Worm (Caenorhabditis elegans): ENCODE measurements around the gene col-168.

col-168 gene

ce11 chrX:6292812-6293211 is 33.4 kb upstream of the col-168 start, which contains the start of gene mom-1:
mom-1 (plus strand) TSS chrX:6293112.
- TF ChIP-seq hlh-1 (tag; optimal IDR thresholded peaks at IDR 0.05): peak; percentile 57
- TF ChIP-seq nhr-2 (tag; optimal IDR thresholded peaks at IDR 0.05): peak; percentile 7
- TF ChIP-seq unc-39 (tag; optimal IDR thresholded peaks at IDR 0.05): no peak

ce11 chrX:6296402-6296844 is 29.8 kb upstream of the col-168 start:
- TF ChIP-seq bed-3 (GFP tag; optimal IDR thresholded peaks at IDR 0.05) (peak; percentile 42), ceh-39 (tag; optimal IDR thresholded peaks at IDR 0.05) (peak; percentile 91), lsy-2 (tag; optimal IDR thresholded peaks at IDR 0.05) (peak; percentile 88), flh-1 (GFP tag; optimal IDR thresholded peaks at IDR 0.05) (no peak), lin-13 (tag; optimal IDR thresholded peaks at IDR 0.05) (peak; percentile 86), ztf-11 (tag; optimal IDR thresholded peaks at IDR 0.05) (peak; percentile 95), lin-32 (GFP tag; optimal IDR thresholded peaks at IDR 0.05) (peak; percentile 44), ceh-43 (GFP tag; optimal IDR thresholded peaks at IDR 0.05) (peak; percentile 74), zip-8 (tag; optimal IDR thresholded peaks at IDR 0.05) (no peak), tbx-8 (GFP tag; optimal IDR thresholded peaks at IDR 0.05) (peak; percentile 29), sptf-1 (tag; optimal IDR thresholded peaks at IDR 0.05) (peak; percentile 93), pha-4 (tag; optimal IDR thresholded peaks at IDR 0.05) (peak; percentile 96), ceh-83 (GFP tag; optimal IDR thresholded peaks at IDR 0.05) (peak; percentile 39), nhr-237 (tag; optimal IDR thresholded peaks at IDR 0.05) (peak; percentile 100), unc-120 (tag; optimal IDR thresholded peaks at IDR 0.05; ENCODE audit: poor library complexity, severe bottlenecking) (peak; percentile 89), elt-1 (tag; optimal IDR thresholded peaks at IDR 0.05; ENCODE audit: borderline replicate concordance, insufficient read depth) (peak; percentile 43), blmp-1 (tag; optimal IDR thresholded peaks at IDR 0.05) (peak; percentile 65), nhr-2 (tag; optimal IDR thresholded peaks at IDR 0.05) (peak; percentile 58), nhr-12 (tag; optimal IDR thresholded peaks at IDR 0.05) (peak; percentile 61), elt-3 (tag; optimal IDR thresholded peaks at IDR 0.05) (peak; percentile 96), drap-1 (GFP tag; optimal IDR thresholded peaks at IDR 0.05) (peak; percentile 97), sem-2 (GFP tag; optimal IDR thresholded peaks at IDR 0.05) (peak; percentile 9), mls-2 (tag; optimal IDR thresholded peaks at IDR 0.05) (peak; percentile 88), hlh-1 (tag; optimal IDR thresholded peaks at IDR 0.05) (peak; percentile 85), mab-5 (tag; optimal IDR thresholded peaks at IDR 0.05) (peak; percentile 85), M03D4.4 (tag; optimal IDR thresholded peaks at IDR 0.05) (peak; percentile 76), snpc-4 (tag; optimal IDR thresholded peaks at IDR 0.05) (no peak), cnd-1 (tag; optimal IDR thresholded peaks at IDR 0.05) (peak; percentile 93), nhr-76 (tag; optimal IDR thresholded peaks at IDR 0.05) (peak; percentile 53), unc-62 (GFP tag; optimal IDR thresholded peaks at IDR 0.05) (peak; percentile 91), ces-1 (GFP tag; optimal IDR thresholded peaks at IDR 0.05) (peak; percentile 99), mep-1 (tag; optimal IDR thresholded peaks at IDR 0.05) (peak; percentile 99), nhr-28 (tag; optimal IDR thresholded peaks at IDR 0.05) (peak; percentile 82), unc-39 (tag; optimal IDR thresholded peaks at IDR 0.05) (peak; percentile 96), ham-2 (GFP tag; optimal IDR thresholded peaks at IDR 0.05) (peak; percentile 71)

- TF ChIP-seq nhr-12 (tag; optimal IDR thresholded peaks at IDR 0.05): no peak
- TF ChIP-seq unc-62 (GFP tag; optimal IDR thresholded peaks at IDR 0.05): peak; percentile 28
- TF ChIP-seq unc-120 (tag; optimal IDR thresholded peaks at IDR 0.05; ENCODE audit: poor library complexity, severe bottlenecking): peak; percentile 62
- no peak for TF ChIP-seq elt-3 (tag; optimal IDR thresholded peaks at IDR 0.05)
- TF ChIP-seq nhr-2 (tag; optimal IDR thresholded peaks at IDR 0.05): no peak
- TF ChIP-seq hlh-1 (tag; optimal IDR thresholded peaks at IDR 0.05): peak; percentile 45
Observed at ce11 chrX:6299641-6300240, 26.4 kb upstream of the col-168 start, which contains the start of gene cest-16. cest-16 (plus strand) TSS chrX:6299942.

ce11 chrX:6311391-6311790 is 14.8 kb upstream of the col-168 start, which contains the start of gene npr-38:
npr-38 (plus strand) TSS chrX:6311691.
- TF ChIP-seq nhr-2 (tag; optimal IDR thresholded peaks at IDR 0.05): no peak
- TF ChIP-seq ceh-39 (tag; optimal IDR thresholded peaks at IDR 0.05): no peak
- no peak for TF ChIP-seq ceh-83 (GFP tag; optimal IDR thresholded peaks at IDR 0.05)
- TF ChIP-seq lin-32 (GFP tag; optimal IDR thresholded peaks at IDR 0.05): no peak
- no peak for TF ChIP-seq nhr-12 (tag; optimal IDR thresholded peaks at IDR 0.05)
- no peak for TF ChIP-seq flh-1 (GFP tag; optimal IDR thresholded peaks at IDR 0.05)
- no peak for TF ChIP-seq ztf-11 (tag; optimal IDR thresholded peaks at IDR 0.05)
- no peak for TF ChIP-seq nhr-28 (tag; optimal IDR thresholded peaks at IDR 0.05)
- no peak for TF ChIP-seq sptf-1 (tag; optimal IDR thresholded peaks at IDR 0.05)
- no peak for TF ChIP-seq mab-5 (tag; optimal IDR thresholded peaks at IDR 0.05)
- no peak for TF ChIP-seq elt-3 (tag; optimal IDR thresholded peaks at IDR 0.05)
- no peak for TF ChIP-seq unc-120 (tag; optimal IDR thresholded peaks at IDR 0.05; ENCODE audit: poor library complexity, severe bottlenecking)
- TF ChIP-seq mls-2 (tag; optimal IDR thresholded peaks at IDR 0.05): no peak
- no peak for TF ChIP-seq sem-2 (GFP tag; optimal IDR thresholded peaks at IDR 0.05)
- no peak for TF ChIP-seq elt-1 (tag; optimal IDR thresholded peaks at IDR 0.05; ENCODE audit: borderline replicate concordance, insufficient read depth)
- TF ChIP-seq tbx-8 (GFP tag; optimal IDR thresholded peaks at IDR 0.05): no peak
- TF ChIP-seq M03D4.4 (tag; optimal IDR thresholded peaks at IDR 0.05): no peak
- no peak for TF ChIP-seq unc-62 (GFP tag; optimal IDR thresholded peaks at IDR 0.05)
- TF ChIP-seq ham-2 (GFP tag; optimal IDR thresholded peaks at IDR 0.05): no peak
- TF ChIP-seq bed-3 (GFP tag; optimal IDR thresholded peaks at IDR 0.05): no peak
